Worm (Caenorhabditis elegans): ENCODE measurements around the gene rsp-2.

rsp-2 gene

DNA sequence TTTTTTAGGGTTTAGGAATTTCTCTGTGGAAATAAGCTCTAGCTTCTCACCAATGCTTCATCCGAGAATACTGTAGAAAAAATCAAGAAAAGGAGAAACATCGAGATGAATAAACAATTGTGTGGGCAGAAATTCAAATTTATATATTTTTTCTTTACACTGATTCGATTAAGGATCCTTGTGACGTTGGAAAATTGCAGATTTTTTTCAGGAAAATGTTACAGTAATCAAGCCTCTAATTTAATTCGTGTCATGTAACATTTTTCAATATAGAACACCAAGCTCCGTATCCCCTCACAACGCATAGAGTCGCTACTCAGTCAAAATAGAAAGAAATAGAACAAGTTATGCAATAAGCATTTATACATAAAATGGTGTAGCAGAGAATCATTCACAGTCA lies 23.7 kb upstream of the rsp-2 start, which contains the start of gene W02B12.16:
Gene W02B12.16, minus strand, starts transcription at position 101 of the 400 bp plus-strand sequence.
- TF ChIP-seq alr-1 (tag; optimal IDR thresholded peaks at IDR 0.05; ENCODE audit: borderline replicate concordance) (no peak), C34B4.2 (tag; optimal IDR thresholded peaks at IDR 0.05) (no peak), nhr-71 (tag; optimal IDR thresholded peaks at IDR 0.05) (no peak), mab-9 (GFP tag; IDR thresholded peaks at IDR 0.05) (no peak), fkh-8 (tag; optimal IDR thresholded peaks at IDR 0.05) (no peak), efl-1 (optimal IDR thresholded peaks at IDR 0.05) (no peak), efl-1 (GFP tag; optimal IDR thresholded peaks at IDR 0.05 in 1 of 2) (no peak), nhr-85 (tag) (no peak), nhr-28 (tag; optimal IDR thresholded peaks at IDR 0.05) (no peak), ceh-90 (tag; optimal IDR thresholded peaks at IDR 0.05) (no peak), Y116A8C.19 (tag; optimal IDR thresholded peaks at IDR 0.05; ENCODE audit: borderline replicate concordance) (no peak)

DNA sequence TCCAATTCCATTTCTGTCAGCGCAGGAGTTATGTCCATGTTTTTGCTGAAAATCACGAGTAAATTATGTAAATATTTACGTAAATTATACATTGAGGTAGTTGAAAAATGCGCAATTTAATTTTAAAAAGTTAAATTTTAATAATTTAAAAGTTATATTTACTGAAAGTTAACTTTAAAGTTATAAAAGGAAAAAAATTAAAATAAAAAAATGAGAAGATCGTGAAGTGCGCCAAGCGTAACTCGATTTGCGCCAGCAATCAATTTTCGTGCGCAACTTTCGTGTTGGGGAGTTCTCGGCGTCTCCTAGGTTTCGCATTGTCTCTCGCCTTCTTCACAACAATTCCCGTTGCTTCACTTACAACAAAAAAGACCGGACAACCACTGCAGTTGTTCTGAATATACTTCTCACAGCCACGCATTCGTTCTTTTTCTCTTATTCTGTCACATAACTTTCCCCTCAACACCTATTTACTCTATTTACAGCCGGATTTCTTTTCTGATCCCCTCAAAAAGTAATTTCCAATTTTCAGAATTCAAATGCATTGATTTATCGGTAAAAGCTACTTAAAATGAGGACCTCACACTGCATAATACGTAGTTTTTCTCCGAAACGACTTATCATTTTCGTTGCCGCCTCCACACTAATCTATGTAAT lies 20.9 kb upstream of the rsp-2 start, which contains the start of the genes metl-1 and W02B12.11:
Gene metl-1, minus strand, starts transcription at position 51 of the 657 bp plus-strand sequence.
Gene W02B12.11, plus strand, starts transcription at position 337 of the 657 bp plus-strand sequence.
- TF ChIP-seq swsn-7 (tag; optimal IDR thresholded peaks at IDR 0.05) (peak; percentile 90), zip-4 (GFP tag; optimal IDR thresholded peaks at IDR 0.05) (peak; percentile 70), fkh-4 (tag; optimal IDR thresholded peaks at IDR 0.05; ENCODE audit: borderline replicate concordance) (peak; percentile 46), nhr-84 (tag; optimal IDR thresholded peaks at IDR 0.05) (no peak), sptf-1 (tag; optimal IDR thresholded peaks at IDR 0.05) (no peak), ets-5 (GFP tag; IDR thresholded peaks at IDR 0.05) (no peak), lir-3 (tag; optimal IDR thresholded peaks at IDR 0.05; ENCODE audit: poor library complexity) (peak; percentile 30), aly-2 (tag; optimal IDR thresholded peaks at IDR 0.05) (peak; percentile 29), nhr-12 (tag; optimal IDR thresholded peaks at IDR 0.05) (no peak), mef-2 (tag; optimal IDR thresholded peaks at IDR 0.05) (no peak), lin-39 (tag; optimal IDR thresholded peaks at IDR 0.05) (peak; percentile 88), egl-13 (tag; optimal IDR thresholded peaks at IDR 0.05) (peak; percentile 58), tbx-2 (tag; optimal IDR thresholded peaks at IDR 0.05) (peak; percentile 88), lsy-2 (tag; optimal IDR thresholded peaks at IDR 0.05) (peak; percentile 90 to 94), snu-23 (GFP tag; optimal IDR thresholded peaks at IDR 0.05) (peak; percentile 91), lin-35 (GFP tag; optimal IDR thresholded peaks at IDR 0.05) (peak; percentile 83 to 85), nhr-28 (tag; optimal IDR thresholded peaks at IDR 0.05) (no peak), nhr-85 (tag) (peak; percentile 91), skn-1 (tag; optimal IDR thresholded peaks at IDR 0.05) (peak; percentile 72), vab-15 (tag; optimal IDR thresholded peaks at IDR 0.05) (no peak), fos-1 (tag; optimal IDR thresholded peaks at IDR 0.05) (peak; percentile 20), efl-1 (optimal IDR thresholded peaks at IDR 0.05) (peak; percentile 80 to 85), efl-1 (GFP tag; optimal IDR thresholded peaks at IDR 0.05 in 1 of 2) (peak; percentile 79 to 98), ztf-4 (tag; optimal IDR thresholded peaks at IDR 0.05) (peak; percentile 80), nhr-90 (tag; optimal IDR thresholded peaks at IDR 0.05; ENCODE audit: poor library complexity) (peak; percentile 92), ces-1 (GFP tag; optimal IDR thresholded peaks at IDR 0.05) (no peak), ceh-88 (GFP tag; IDR thresholded peaks at IDR 0.05) (0 out of 2 replicates have a peak, but pooled peaks have one; percentile 40), hlh-17 (GFP tag; optimal IDR thresholded peaks at IDR 0.05; ENCODE audit: borderline replicate concordance) (no peak), lin-14 (GFP tag; optimal IDR thresholded peaks at IDR 0.05) (no peak), mab-9 (GFP tag; IDR thresholded peaks at IDR 0.05) (peak; percentile 78), ceh-8 (GFP tag; optimal IDR thresholded peaks at IDR 0.05) (peak; percentile 70), snpc-4 (tag; optimal IDR thresholded peaks at IDR 0.05) (peak; percentile 81), lin-15B (tag; optimal IDR thresholded peaks at IDR 0.05) (peak; percentile 69), elt-3 (tag; optimal IDR thresholded peaks at IDR 0.05) (peak in 3 of 6 experiments; percentile 19 to 84 (median 72)), xbp-1 (tag; optimal IDR thresholded peaks at IDR 0.05) (peak; percentile 85), nhr-71 (tag; optimal IDR thresholded peaks at IDR 0.05) (peak; percentile 92), ztf-11 (tag; optimal IDR thresholded peaks at IDR 0.05) (peak in 1 of 2 experiments; percentile 55), lin-13 (GFP tag; optimal IDR thresholded peaks at IDR 0.05) (peak; percentile 67), Y116A8C.19 (tag; optimal IDR thresholded peaks at IDR 0.05; ENCODE audit: borderline replicate concordance) (no peak), aha-1 (tag; optimal IDR thresholded peaks at IDR 0.05) (peak; percentile 74), jun-1 (tag; optimal IDR thresholded peaks at IDR 0.05) (peak; percentile 71), nhr-76 (tag; optimal IDR thresholded peaks at IDR 0.05) (no peak), unc-130 (tag; optimal IDR thresholded peaks at IDR 0.05) (peak; percentile 80), pqm-1 (tag; optimal IDR thresholded peaks at IDR 0.05) (no peak), mdl-1 (tag; optimal IDR thresholded peaks at IDR 0.05) (peak in 1 of 2 experiments; percentile 62)
